Fruit fly (Drosophila melanogaster) whole organism, embryonic: ENCODE data around the gene rumi.

Experiments
- Awh ChIP-seq: fragments of 200-800 bp; sonication (Bioruptor generic); IDR thresholded peaks from 2 replicates; pipeline ENCODE4, ENCODE4 v1.3.6; 2022; ENCODE audit warnings: missing biosample characterization, missing genetic modification characterization
- Blimp-1 ChIP-seq: fragments of 200-800 bp; sonication (Bioruptor generic); optimal IDR thresholded peaks from 3 replicates; lab custom pipeline; 2018; ENCODE audit warnings: missing biosample characterization, missing genetic modification characterization, mild to moderate bottlenecking, moderate library complexity, missing genetic modification reagents
- CG12391 ChIP-seq: fragments of 200-800 bp; sonication (Bioruptor generic); optimal IDR thresholded peaks from 3 replicates; lab custom pipeline; 2018; ENCODE audit warnings: missing biosample characterization, mild to moderate bottlenecking, missing genetic modification characterization, moderate library complexity
- CG12744 ChIP-seq: fragments of 200-800 bp; sonication (Bioruptor generic); optimal IDR thresholded peaks from 2 replicates; lab custom pipeline; 2016; ENCODE audit warnings: missing biosample characterization, missing genetic modification characterization
- CG15073 ChIP-seq: fragments of 200-800 bp; sonication (Bioruptor generic); optimal IDR thresholded peaks from 2 replicates; lab custom pipeline; 2016; ENCODE audit warnings: missing biosample characterization, missing genetic modification characterization
- CG1602 ChIP-seq: fragments of 200-800 bp; sonication (Bioruptor generic); optimal IDR thresholded peaks from 3 replicates; lab custom pipeline; 2016; ENCODE audit warnings: missing biosample characterization, missing genetic modification characterization
- CG16813 ChIP-seq: fragments of 200-800 bp; sonication (Bioruptor generic); IDR thresholded peaks from 3 replicates; pipeline ENCODE4 v1.3.6; 2022; ENCODE audit warnings: missing biosample characterization, missing genetic modification characterization; ENCODE audit not compliant: partially characterized antibody
- CG16863 ChIP-seq: fragments of 200-800 bp; sonication (Bioruptor generic); optimal IDR thresholded peaks from 3 replicates; lab custom pipeline; 2016; ENCODE audit warnings: missing biosample characterization, missing genetic modification characterization
- CG17568 ChIP-seq: fragments of 200-800 bp; sonication (Bioruptor generic); optimal IDR thresholded peaks from 2 replicates; lab custom pipeline; 2018; ENCODE audit warnings: missing biosample characterization, mild to moderate bottlenecking, missing genetic modification characterization, moderate library complexity
- CG17912 ChIP-seq: fragments of 200-800 bp; sonication (Bioruptor generic); optimal IDR thresholded peaks from 2 replicates; lab custom pipeline; 2018; ENCODE audit warnings: missing biosample characterization, mild to moderate bottlenecking, missing genetic modification characterization
- CG2199 ChIP-seq: fragments of 200-800 bp; sonication (Bioruptor generic); IDR thresholded peaks from 3 replicates; pipeline ENCODE4 v1.3.6; 2022; ENCODE audit warnings: missing biosample characterization, missing genetic modification characterization
- CG31365 ChIP-seq: fragments of 200-800 bp; sonication (Bioruptor generic); optimal IDR thresholded peaks from 2 replicates; lab custom pipeline; 2018; ENCODE audit warnings: missing biosample characterization, mild to moderate bottlenecking, missing genetic modification characterization
- CG3847 ChIP-seq: fragments of 200-800 bp; sonication (Bioruptor generic); IDR thresholded peaks from 2 replicates; pipeline ENCODE4 v1.3.6; 2022; ENCODE audit warnings: missing biosample characterization, missing genetic modification characterization
- CG4424 ChIP-seq: fragments of 200-800 bp; sonication (Bioruptor generic); optimal IDR thresholded peaks from 3 replicates; lab custom pipeline; 2016; ENCODE audit warnings: missing biosample characterization, missing genetic modification characterization
- CG4707 ChIP-seq: fragments of 200-800 bp; sonication (Bioruptor generic); optimal IDR thresholded peaks from 2 replicates; lab custom pipeline; 2018; ENCODE audit warnings: missing biosample characterization, mild to moderate bottlenecking, missing genetic modification characterization, moderate library complexity
- CG9817 ChIP-seq: fragments of 200-800 bp; sonication (Bioruptor generic); optimal IDR thresholded peaks from 2 replicates; lab custom pipeline; 2018; ENCODE audit warnings: missing biosample characterization, mild to moderate bottlenecking, missing genetic modification characterization, moderate library complexity
- D19B ChIP-seq: fragments of 200-800 bp; sonication (Bioruptor generic); optimal IDR thresholded peaks from 2 replicates; lab custom pipeline; 2017; ENCODE audit warnings: missing biosample characterization, mild to moderate bottlenecking, missing genetic modification characterization
- Deaf1 ChIP-seq: fragments of 200-800 bp; optimal IDR thresholded peaks from 3 replicates; lab custom pipeline; 2019; ENCODE audit warnings: missing biosample characterization, mild to moderate bottlenecking, missing genetic modification characterization, moderate library complexity
- Dp ChIP-seq: fragments of 200-800 bp; sonication (Bioruptor generic); optimal IDR thresholded peaks from 2 replicates; lab custom pipeline; 2018; ENCODE audit warnings: missing biosample characterization, mild to moderate bottlenecking, missing genetic modification characterization, moderate library complexity
- Fer2 ChIP-seq: fragments of 200-800 bp; sonication (Bioruptor generic); optimal IDR thresholded peaks from 2 replicates; lab custom pipeline; 2018; ENCODE audit warnings: missing biosample characterization, mild to moderate bottlenecking, missing genetic modification characterization, moderate library complexity
- Hr78 ChIP-seq, 2 experiments: fragments of 200-800 bp in 1 of 2; fragments of >200 bp in 1 of 2; sonication (Bioruptor generic) in 1 of 2; optimal IDR thresholded peaks; 2 replicates each; lab custom pipeline; 2017 to 2019; ENCODE audit warnings: missing biosample characterization in 2 of 2, missing genetic modification characterization in 2 of 2, mild to moderate bottlenecking in 1 of 2, moderate library complexity in 1 of 2
- Mad ChIP-seq: fragments of 200-800 bp; sonication (Bioruptor generic); optimal IDR thresholded peaks from 2 replicates; lab custom pipeline; 2016; ENCODE audit warnings: missing biosample characterization, missing genetic modification characterization
- Meics ChIP-seq: fragments of 200-800 bp; sonication (Bioruptor generic); optimal IDR thresholded peaks from 2 replicates; lab custom pipeline; 2017; ENCODE audit warnings: missing biosample characterization, mild to moderate bottlenecking, missing genetic modification characterization
- Myb ChIP-seq: fragments of 200-800 bp; sonication (Bioruptor generic); optimal IDR thresholded peaks from 2 replicates; lab custom pipeline; 2016; ENCODE audit warnings: missing biosample characterization, missing genetic modification characterization
- NC2β ChIP-seq: fragments of 200-800 bp; sonication (Bioruptor generic); optimal IDR thresholded peaks from 2 replicates; lab custom pipeline; 2016; ENCODE audit warnings: missing biosample characterization, missing genetic modification characterization
- Opbp ChIP-seq: fragments of 200-800 bp; sonication (Bioruptor generic); IDR thresholded peaks from 3 replicates; pipeline ENCODE4 v1.3.6; 2022; ENCODE audit warnings: missing biosample characterization, missing genetic modification characterization; ENCODE audit not compliant: partially characterized antibody
- Tbp ChIP-seq: fragments of >200 bp; optimal IDR thresholded peaks from 2 replicates; lab custom pipeline; 2018; ENCODE audit warnings: missing biosample characterization, missing genetic modification characterization
- Xrp1 ChIP-seq: fragments of 200-800 bp; sonication (Bioruptor generic); IDR thresholded peaks from 2 replicates; pipeline ENCODE4 v1.3.6; 2022; ENCODE audit warnings: missing biosample characterization, missing genetic modification characterization
- ase ChIP-seq: fragments of 200-800 bp; sonication (Bioruptor generic); IDR thresholded peaks from 3 replicates; pipeline ENCODE4 v1.3.6; 2022; ENCODE audit warnings: missing biosample characterization, missing genetic modification characterization
- caup ChIP-seq: fragments of 200-800 bp; sonication (Bioruptor generic); optimal IDR thresholded peaks from 3 replicates; lab custom pipeline; 2017; ENCODE audit warnings: missing biosample characterization, mild to moderate bottlenecking, missing genetic modification characterization, moderate library complexity; ENCODE audit not compliant: severe bottlenecking
- crc ChIP-seq: fragments of 200-800 bp; sonication (Bioruptor generic); optimal IDR thresholded peaks from 2 replicates; lab custom pipeline; 2016; ENCODE audit warnings: missing biosample characterization, missing genetic modification characterization
- eve ChIP-seq, 2 experiments: fragments of >200 bp; optimal IDR thresholded peaks; 2 replicates each; lab custom pipeline; 2017; ENCODE audit warnings: missing biosample characterization in 2 of 2, missing genetic modification characterization in 2 of 2
- ewg ChIP-seq: fragments of 200-800 bp; sonication (Bioruptor generic); optimal IDR thresholded peaks from 3 replicates; lab custom pipeline; 2017; ENCODE audit warnings: mild to moderate bottlenecking, missing biosample characterization, missing genetic modification reagents, missing genetic modification characterization
- fd64A ChIP-seq: fragments of 200-800 bp; sonication (Bioruptor generic); optimal IDR thresholded peaks from 3 replicates; lab custom pipeline; 2018; ENCODE audit warnings: missing biosample characterization, mild to moderate bottlenecking, missing genetic modification characterization
- ham ChIP-seq: fragments of 200-800 bp; sonication (Bioruptor generic); IDR thresholded peaks from 2 replicates; pipeline ENCODE4 v1.3.6; 2022; ENCODE audit warnings: missing biosample characterization, missing genetic modification characterization
- ken ChIP-seq: fragments of 200-800 bp; sonication (Bioruptor generic); IDR thresholded peaks from 3 replicates; pipeline ENCODE4 v1.3.6; 2022; ENCODE audit warnings: missing biosample characterization, missing genetic modification characterization
- knrl ChIP-seq: fragments of 200-800 bp; sonication (Bioruptor generic); IDR thresholded peaks from 3 replicates; pipeline ENCODE4 v1.3.6; 2022; ENCODE audit warnings: missing biosample characterization, missing genetic modification characterization; ENCODE audit not compliant: partially characterized antibody
- mirr ChIP-seq: fragments of 200-800 bp; sonication (Bioruptor generic); optimal IDR thresholded peaks from 3 replicates; lab custom pipeline; 2018; ENCODE audit warnings: missing biosample characterization, mild to moderate bottlenecking, missing genetic modification characterization
- org-1 ChIP-seq: fragments of 200-800 bp; sonication (Bioruptor generic); optimal IDR thresholded peaks from 2 replicates; lab custom pipeline; 2017; ENCODE audit warnings: missing biosample characterization, missing genetic modification characterization
- pros ChIP-seq: fragments of 200-800 bp; sonication (Bioruptor generic); optimal IDR thresholded peaks from 3 replicates; lab custom pipeline; 2019; ENCODE audit warnings: missing biosample characterization, mild to moderate bottlenecking, missing genetic modification characterization, moderate library complexity
- row ChIP-seq: fragments of 200-800 bp; sonication (Bioruptor generic); IDR thresholded peaks from 3 replicates; pipeline ENCODE4 v1.3.6; 2022; ENCODE audit warnings: missing biosample characterization, missing genetic modification characterization
- sd ChIP-seq: fragments of 200-800 bp; sonication (Bioruptor generic); optimal IDR thresholded peaks from 3 replicates; lab custom pipeline; 2018; ENCODE audit warnings: missing biosample characterization, mild to moderate bottlenecking, missing genetic modification characterization, moderate library complexity
- sima ChIP-seq: fragments of 200-800 bp; sonication (Bioruptor generic); optimal IDR thresholded peaks from 2 replicates; lab custom pipeline; 2016; ENCODE audit warnings: missing biosample characterization, missing genetic modification characterization
- slp2 ChIP-seq: fragments of 200-800 bp; sonication (Bioruptor generic); optimal IDR thresholded peaks from 2 replicates; lab custom pipeline; 2016; ENCODE audit warnings: missing biosample characterization, missing genetic modification characterization
- sug ChIP-seq: fragments of 200-800 bp; optimal IDR thresholded peaks from 2 replicates; lab custom pipeline; 2019; ENCODE audit warnings: missing biosample characterization, mild to moderate bottlenecking, missing genetic modification characterization, moderate library complexity
- trh ChIP-seq: fragments of 200-800 bp; sonication (Bioruptor generic); optimal IDR thresholded peaks from 2 replicates; lab custom pipeline; 2016; ENCODE audit warnings: missing biosample characterization, missing genetic modification characterization
- usp ChIP-seq: fragments of >200 bp; optimal IDR thresholded peaks from 2 replicates; lab custom pipeline; 2017; ENCODE audit warnings: missing biosample characterization, missing genetic modification characterization
- vnd ChIP-seq: fragments of 200-800 bp; sonication (Bioruptor generic); IDR thresholded peaks from 3 replicates; pipeline ENCODE4 v1.3.6; 2022; ENCODE audit warnings: missing biosample characterization, missing genetic modification characterization; ENCODE audit not compliant: partially characterized antibody
- wdn ChIP-seq: fragments of 200-800 bp; sonication (Bioruptor generic); IDR thresholded peaks from 2 replicates; pipeline ENCODE4 v1.3.6; 2022; ENCODE audit warnings: missing biosample characterization, missing genetic modification characterization
- wek ChIP-seq: fragments of 200-800 bp; sonication (Bioruptor generic); optimal IDR thresholded peaks from 3 replicates; lab custom pipeline; 2018; ENCODE audit warnings: missing biosample characterization, mild to moderate bottlenecking, missing genetic modification characterization, moderate library complexity
- z ChIP-seq: fragments of 200-800 bp; sonication (Bioruptor generic); IDR thresholded peaks from 3 replicates; pipeline ENCODE4 v1.3.6; 2022; ENCODE audit warnings: missing biosample characterization, missing genetic modification characterization

The rumi gene

dm6 chr3R:22780135-22780534, 29.7 kb upstream of the rumi start:
- TF ChIP-seq Opbp (GFP tag; lab: Robert Waterston, UW), result no peak
- TF ChIP-seq eve (GFP tag; optimal IDR thresholded peaks at IDR 0.05; lab: Kevin White, UChicago), result no peak
- TF ChIP-seq CG3847, result no peak
- TF ChIP-seq caup (GFP tag; lab: Kevin White, UChicago), result peak; percentile 24
- TF ChIP-seq mirr (GFP tag; lab: Kevin White, UChicago), result no peak
- no peak for TF ChIP-seq Mad (GFP tag; lab: Kevin White, UChicago)
- TF ChIP-seq Xrp1 (GFP tag; lab: Robert Waterston, UW), result no peak
- TF ChIP-seq CG16813 (GFP tag; lab: Robert Waterston, UW), result no peak
- TF ChIP-seq CG17912 (GFP tag; lab: Kevin White, UChicago), result no peak
- TF ChIP-seq CG16863 (GFP tag; lab: Kevin White, UChicago), result no peak
- no peak for TF ChIP-seq CG9817 (tag; lab: Kevin White, UChicago)
- no peak for TF ChIP-seq wek (GFP tag; lab: Kevin White, UChicago)
- peak; percentile 12 for TF ChIP-seq Blimp-1 (GFP tag; lab: Kevin White, UChicago)
- TF ChIP-seq z (GFP tag; lab: Robert Waterston, UW), result no peak
- TF ChIP-seq row (GFP tag; lab: Robert Waterston, UW), result 0 out of 3 replicates have a peak, but pooled peaks have one; percentile 13
- TF ChIP-seq knrl (GFP tag; lab: Robert Waterston, UW), result no peak
- TF ChIP-seq wdn (GFP tag; lab: Robert Waterston, UW), result no peak
- no peak for TF ChIP-seq ken
- TF ChIP-seq ham (GFP tag; lab: Robert Waterston, UW), result no peak
- TF ChIP-seq D19B (GFP tag; lab: Kevin White, UChicago), result peak; percentile 5
- 0 out of 2 replicates have a peak, but pooled peaks have one; percentile 37 for TF ChIP-seq Awh (GFP tag; lab: Robert Waterston, UW)
- no peak for TF ChIP-seq slp2
- no peak for TF ChIP-seq CG4424 (GFP tag; lab: Kevin White, UChicago)
- TF ChIP-seq CG2199, result 0 out of 3 replicates have a peak, but pooled peaks have one; percentile 26
- TF ChIP-seq CG15073 (GFP tag; lab: Kevin White, UChicago), result no peak
- TF ChIP-seq sima, result no peak
- TF ChIP-seq trh, result no peak
- no peak for TF ChIP-seq CG12391 (tag; lab: Kevin White, UChicago)
- TF ChIP-seq CG12744 (GFP tag; lab: Kevin White, UChicago), result no peak
- TF ChIP-seq vnd (GFP tag; lab: Robert Waterston, UW), result no peak
- peak; percentile 33 for TF ChIP-seq sd
- no peak for TF ChIP-seq Tbp (GFP tag; lab: Kevin White, UChicago)
- TF ChIP-seq usp (GFP tag; lab: Kevin White, UChicago), result no peak
- TF ChIP-seq fd64A (GFP tag; lab: Kevin White, UChicago), result no peak
- peak; percentile 44 for TF ChIP-seq sug (tag; lab: Kevin White, UChicago)
- no peak for TF ChIP-seq CG4707 (GFP tag; lab: Kevin White, UChicago)
- TF ChIP-seq CG1602, result no peak
- no peak for TF ChIP-seq crc (GFP tag; lab: Kevin White, UChicago)
- no peak for TF ChIP-seq NC2β (GFP tag; lab: Kevin White, UChicago)
- TF ChIP-seq Fer2 (tag; lab: Kevin White, UChicago), result no peak
- no peak for TF ChIP-seq Meics
- TF ChIP-seq org-1, result no peak
- no peak for TF ChIP-seq ase (GFP tag; lab: Robert Waterston, UW)
- no peak for TF ChIP-seq Myb
- TF ChIP-seq Deaf1 (tag; lab: Kevin White, UChicago), result no peak
- no peak for TF ChIP-seq CG31365 (tag; lab: Kevin White, UChicago)
- no peak for TF ChIP-seq ewg (GFP tag; lab: Kevin White, UChicago)
- no peak for TF ChIP-seq Dp (GFP tag; lab: Kevin White, UChicago)
- TF ChIP-seq Hr78 (GFP tag; optimal IDR thresholded peaks at IDR 0.05; lab: Kevin White, UChicago), result peak in 1 of 2 experiments; percentile 59
- TF ChIP-seq pros (GFP tag; lab: Kevin White, UChicago), result no peak
- no peak for TF ChIP-seq CG17568 (GFP tag; lab: Kevin White, UChicago)
